Fruit fly (Drosophila melanogaster): Measurements from ENCODE around the gene obst-E.

The obst-E gene

dm6 chr2L:5724521-5725023 lies 41.4 kb downstream of the obst-E start, which contains the start of gene CG11030:
CG11030 (plus strand) TSS chr2L:5724656.
- peak; percentile 53 for TF ChIP-seq CG17801 (GFP tag; optimal IDR thresholded peaks at IDR 0.05; ENCODE audit: partially characterized antibody)

dm6 chr2L:5723859-5724475 lies 42.0 kb downstream of the obst-E start:
- TF ChIP-seq CG17801 (GFP tag; optimal IDR thresholded peaks at IDR 0.05; ENCODE audit: partially characterized antibody): no peak

DNA sequence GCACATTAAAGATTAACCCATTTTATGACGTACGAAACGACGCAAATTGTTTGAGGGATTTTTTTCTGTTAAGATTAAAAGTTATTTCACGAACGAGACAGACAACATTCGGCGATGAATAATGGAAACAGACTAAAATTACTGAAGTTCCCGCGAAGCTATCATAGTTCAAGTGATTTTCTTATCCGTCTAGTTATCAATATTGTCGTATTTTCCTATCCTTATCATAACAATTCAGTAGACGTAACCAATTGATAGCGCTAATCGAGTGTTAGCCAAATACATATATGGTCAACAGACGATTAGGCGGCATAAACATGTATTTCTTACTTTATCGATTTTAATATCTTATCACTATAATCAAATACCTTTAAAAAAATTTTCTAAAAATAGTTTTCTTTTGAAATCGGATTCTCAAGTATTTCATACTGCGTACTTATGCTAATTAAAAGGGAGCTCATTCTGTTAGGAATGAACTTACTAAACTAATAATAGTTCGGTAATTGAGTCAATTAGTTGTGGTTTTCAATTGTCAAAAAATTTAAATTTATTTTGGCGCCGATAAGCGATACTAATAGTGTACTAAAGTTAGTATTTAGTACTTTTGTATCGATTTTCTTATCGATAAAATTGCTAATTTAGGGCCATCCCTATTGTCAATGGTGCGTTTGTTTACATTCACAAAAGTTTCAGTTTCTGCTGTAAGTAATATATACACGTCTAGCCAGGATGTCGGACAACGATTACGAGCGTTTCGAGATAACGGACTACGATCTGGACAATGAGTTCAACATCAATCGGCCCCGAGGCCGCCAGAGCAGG lies 45.3 kb downstream of the obst-E start, which contains the start of the genes CG11149 and sip1:
Gene CG11149, minus strand, starts transcription at position 493 of the 822 bp plus-strand sequence.
Gene sip1, plus strand, starts transcription at position 645 of the 822 bp plus-strand sequence.
- TF ChIP-seq CG17801 (GFP tag; optimal IDR thresholded peaks at IDR 0.05; ENCODE audit: partially characterized antibody): no peak

DNA sequence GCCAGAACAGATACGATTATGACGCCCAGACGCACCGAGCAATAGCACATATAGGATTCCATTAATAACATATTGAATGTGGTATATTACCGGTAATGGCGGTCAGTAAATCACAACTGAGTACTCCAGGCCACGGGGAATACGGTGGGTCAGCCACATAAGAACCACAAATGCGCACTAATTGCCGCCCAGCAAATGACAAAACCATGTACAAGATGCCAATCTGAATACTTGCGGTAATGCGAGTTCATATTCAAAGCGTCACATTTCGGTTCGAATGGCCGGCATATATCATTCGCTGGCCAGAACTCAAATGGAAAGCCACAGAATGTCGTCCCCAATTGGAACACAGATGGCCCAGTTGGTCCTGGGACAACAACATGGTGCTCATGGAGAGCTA lies 49.4 kb downstream of the obst-E start, which contains the start of the genes CG14007 and CG34011:
Gene CG14007, minus strand, starts transcription at position 101 of the 400 bp plus-strand sequence.
Gene CG34011, plus strand, starts transcription at position 122 of the 400 bp plus-strand sequence.
- no peak for TF ChIP-seq CG17801 (GFP tag; optimal IDR thresholded peaks at IDR 0.05; ENCODE audit: partially characterized antibody)
